Fruit fly (Drosophila melanogaster): ENCODE data around the gene CG14227.

The CG14227 gene

DNA sequence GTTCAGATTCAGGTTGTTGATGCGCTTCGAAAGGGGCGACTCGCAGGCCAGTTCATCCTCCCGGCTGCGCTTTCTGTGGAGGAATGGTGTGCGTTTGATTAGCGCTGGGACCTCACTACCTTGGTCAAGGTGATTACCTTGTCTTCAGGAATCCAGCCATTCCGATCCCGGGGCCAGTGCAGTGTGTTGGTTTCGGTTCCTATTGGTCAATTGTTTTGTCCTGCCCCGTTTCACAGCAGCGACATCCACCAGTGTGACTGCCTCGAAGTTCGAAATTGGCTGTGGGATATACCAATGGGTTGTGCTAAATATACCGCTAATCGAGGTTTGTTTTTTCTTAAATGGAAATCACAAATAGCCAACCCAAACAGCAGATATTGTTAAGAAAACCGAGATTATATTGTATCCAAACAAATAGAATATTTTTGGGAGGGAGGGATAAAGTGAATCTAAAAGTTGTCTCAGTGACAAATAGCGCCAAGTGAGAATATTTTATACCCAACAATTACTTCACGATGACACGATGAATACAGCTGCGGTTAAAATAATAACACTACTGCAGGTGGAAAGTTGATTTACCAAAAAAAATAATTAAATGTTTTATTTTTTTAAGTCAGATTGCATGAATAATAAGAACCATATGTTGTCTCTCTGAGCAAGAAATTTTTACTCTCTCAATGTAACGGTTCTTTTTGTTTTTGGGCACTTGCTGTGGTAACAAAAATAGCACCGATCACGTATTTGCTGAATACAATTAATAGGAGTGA lies 6.2 kb upstream of the CG14227 start, which contains the start of gene CG14229:
TSS of gene CG14229 (minus strand) at position 459 of the 767 bp plus-strand sequence.
- TF ChIP-seq noc (tag; optimal IDR thresholded peaks at IDR 0.05) = no peak

DNA sequence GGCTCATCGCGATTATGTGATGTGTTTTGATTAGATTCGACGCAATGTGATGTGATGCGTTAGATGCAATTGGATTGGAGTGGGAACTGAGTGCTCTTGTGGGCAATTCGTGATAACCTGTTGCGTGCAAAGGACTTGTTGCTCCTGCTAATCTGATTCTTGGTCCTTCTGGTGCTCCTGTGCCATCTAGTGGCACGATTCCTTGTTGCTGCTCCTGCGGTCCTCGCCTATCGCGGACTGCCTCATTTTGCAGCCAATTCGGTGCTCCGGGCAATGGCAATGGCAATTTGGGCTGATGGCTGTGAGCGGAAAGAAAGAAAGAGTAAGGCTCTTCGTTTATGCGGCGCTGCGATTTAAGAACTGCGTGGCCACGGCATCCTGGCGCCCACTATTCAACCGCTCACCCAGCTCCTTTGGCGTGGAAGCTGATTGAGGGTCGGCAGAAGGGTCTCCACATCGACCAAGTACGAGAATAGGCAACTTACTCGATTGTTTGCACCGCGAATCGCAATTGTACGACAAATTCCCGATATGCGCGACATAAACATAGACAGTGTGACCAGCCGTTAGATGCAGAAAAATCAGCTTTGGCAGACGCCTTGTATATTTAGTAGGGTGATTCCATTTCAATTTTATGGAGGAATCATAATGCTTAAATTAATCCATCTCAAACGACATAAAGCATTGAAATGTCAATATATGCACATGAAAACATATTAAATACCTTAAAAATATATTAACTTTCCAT lies 4.4 kb upstream of the CG14227 start, which contains the start of gene Mer:
TSS of gene Mer (minus strand) at position 550 of the 748 bp plus-strand sequence.
- peak; percentile 77 for TF ChIP-seq noc (tag; optimal IDR thresholded peaks at IDR 0.05)

DNA sequence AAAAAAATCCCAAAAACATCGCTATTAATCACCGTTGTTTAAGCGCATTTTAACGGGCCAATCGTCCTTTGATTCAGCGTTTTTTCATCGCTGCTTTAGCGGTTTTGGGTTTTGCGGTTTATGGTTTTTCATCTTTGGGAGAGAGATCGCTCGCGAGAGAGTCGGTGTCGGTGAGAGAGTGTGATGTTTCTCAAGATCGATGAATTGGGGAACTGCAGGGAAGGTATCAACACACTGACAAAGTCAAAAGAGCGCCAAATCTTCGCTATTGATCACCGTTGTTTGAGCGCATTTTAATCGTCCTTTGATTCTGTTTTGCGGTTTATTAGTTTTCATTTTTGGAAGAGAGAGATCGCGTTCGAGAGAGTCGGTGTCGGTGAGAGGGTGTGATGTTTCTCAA lies 1.3 kb upstream of the CG14227 start:
- TF ChIP-seq noc (tag; optimal IDR thresholded peaks at IDR 0.05) = no peak

DNA sequence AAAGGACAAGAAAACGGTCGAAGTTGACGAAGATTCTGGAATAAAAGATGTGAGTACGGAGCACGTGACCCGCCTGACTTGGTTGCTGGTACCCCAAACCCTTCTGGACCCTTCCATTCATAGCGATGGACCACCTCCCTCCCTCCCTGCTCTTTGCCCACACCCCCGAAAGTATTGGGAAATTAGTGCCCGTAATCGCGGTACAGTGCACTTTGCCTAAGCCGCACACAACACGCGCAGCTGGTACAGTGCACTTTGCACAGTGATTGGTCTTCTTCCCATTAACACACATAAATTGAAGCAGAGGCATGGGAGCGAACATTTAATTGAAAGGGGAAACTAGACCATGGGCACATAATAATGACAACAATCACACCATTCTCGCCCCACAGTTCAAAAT lies 4.7 kb downstream of the CG14227 start:
- no peak for TF ChIP-seq noc (tag; optimal IDR thresholded peaks at IDR 0.05)

DNA sequence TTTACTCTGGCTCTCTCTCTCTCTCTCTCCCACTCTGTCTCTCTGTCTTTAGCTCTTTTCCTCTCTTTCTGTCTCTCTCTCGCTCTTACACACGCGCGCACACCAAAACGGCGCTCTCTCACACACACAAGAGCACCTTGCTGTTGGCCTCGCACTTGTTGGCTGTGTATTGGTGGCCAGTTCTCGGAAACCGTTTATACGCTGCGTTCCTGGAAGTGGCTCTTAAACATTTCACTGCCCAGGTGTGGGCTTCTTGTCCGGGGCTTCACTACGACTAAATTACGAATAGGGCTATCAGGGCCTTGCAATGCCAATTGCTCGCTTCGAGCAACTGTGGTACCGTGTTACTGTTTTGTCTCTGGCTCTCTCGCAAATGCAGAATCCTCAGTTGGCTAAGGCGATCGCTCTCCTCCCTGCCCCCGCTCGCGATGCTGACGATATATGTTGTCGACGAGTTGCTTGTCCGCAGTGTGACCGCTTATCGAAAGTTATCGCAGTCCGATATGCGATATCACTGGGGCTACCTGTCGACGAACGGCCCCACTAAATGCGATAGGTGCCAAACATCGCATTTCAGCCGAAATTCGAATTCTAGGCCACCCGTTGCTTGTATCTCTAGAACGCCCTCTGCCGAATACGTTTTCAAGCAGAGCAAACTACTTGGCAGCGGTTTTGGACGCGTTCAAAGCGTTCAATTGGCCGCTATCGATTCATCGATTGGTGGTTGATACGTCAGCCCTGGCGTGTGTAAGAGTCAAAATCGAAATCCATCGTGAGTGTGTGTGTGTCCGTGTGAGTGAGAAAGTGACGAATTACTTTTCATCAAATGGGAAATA lies 5.5 kb downstream of the CG14227 start, which contains the start of the genes dome and Ubqn:
TSS of gene dome (minus strand) at position 479 of the 836 bp plus-strand sequence.
TSS of gene Ubqn (plus strand) at position 769 of the 836 bp plus-strand sequence.
- TF ChIP-seq noc (tag; optimal IDR thresholded peaks at IDR 0.05) = peak; percentile 42

DNA sequence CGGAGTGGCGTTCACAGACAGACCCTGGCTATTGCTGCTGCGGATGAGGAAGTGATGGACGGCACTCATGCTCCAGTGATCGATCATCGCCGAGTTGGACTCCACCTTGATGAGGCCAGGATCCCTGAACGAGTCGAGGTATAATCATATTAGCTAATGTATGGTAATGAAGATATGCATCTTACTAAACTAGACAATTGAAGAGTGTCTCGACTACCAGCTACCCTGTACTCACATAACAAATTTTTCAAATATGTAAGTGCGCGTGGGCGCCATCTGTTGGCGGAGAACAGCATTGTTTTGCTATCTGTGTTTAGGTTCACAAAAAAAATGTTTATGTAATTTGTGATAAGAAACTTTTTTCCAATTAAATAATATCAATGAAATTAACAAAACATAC lies 9.5 kb downstream of the CG14227 start:
- no peak for TF ChIP-seq noc (tag; optimal IDR thresholded peaks at IDR 0.05)

DNA sequence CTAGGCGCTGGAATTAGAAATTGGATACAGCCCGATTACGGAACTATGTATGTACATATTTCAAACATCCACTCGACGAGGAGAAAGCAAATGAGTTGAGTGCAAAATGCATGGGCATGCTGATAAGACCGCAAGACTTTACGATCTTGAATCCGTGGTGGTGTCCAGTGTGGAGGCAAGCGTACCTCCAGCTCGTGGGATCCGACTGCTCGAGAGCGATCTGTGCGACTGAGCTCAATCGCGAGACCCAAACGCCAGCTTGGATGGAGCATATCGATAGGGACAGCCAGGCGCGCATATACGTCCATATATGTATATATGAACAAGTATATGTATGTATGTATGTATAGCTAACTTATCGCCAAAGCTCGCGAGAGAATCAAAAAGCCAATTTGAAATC lies 13.1 kb downstream of the CG14227 start, which contains the start of gene et:
TSS of gene et (minus strand) at position 230 of the 400 bp plus-strand sequence.
- TF ChIP-seq noc (tag; optimal IDR thresholded peaks at IDR 0.05) = no peak

DNA sequence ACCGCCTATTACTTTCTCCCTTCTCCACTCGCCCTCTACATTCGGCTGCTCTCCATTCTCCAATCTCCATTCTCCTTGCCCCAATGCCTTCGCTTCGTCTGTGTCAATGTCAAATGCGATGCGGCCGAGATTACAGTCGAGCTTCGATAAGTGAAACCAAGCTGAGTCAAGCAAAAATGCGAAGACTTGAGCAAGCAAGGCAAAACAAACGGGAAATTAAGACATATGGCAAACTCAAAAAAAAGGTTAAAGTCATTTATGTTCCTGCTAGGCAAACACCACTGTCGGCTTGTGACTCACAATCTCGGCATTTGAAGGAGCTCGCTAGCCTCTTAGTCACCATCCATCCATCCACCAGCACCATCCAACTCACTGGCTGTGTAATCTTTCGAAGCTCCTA lies 20.3 kb downstream of the CG14227 start:
- TF ChIP-seq noc (tag; optimal IDR thresholded peaks at IDR 0.05) = peak; percentile 99

DNA sequence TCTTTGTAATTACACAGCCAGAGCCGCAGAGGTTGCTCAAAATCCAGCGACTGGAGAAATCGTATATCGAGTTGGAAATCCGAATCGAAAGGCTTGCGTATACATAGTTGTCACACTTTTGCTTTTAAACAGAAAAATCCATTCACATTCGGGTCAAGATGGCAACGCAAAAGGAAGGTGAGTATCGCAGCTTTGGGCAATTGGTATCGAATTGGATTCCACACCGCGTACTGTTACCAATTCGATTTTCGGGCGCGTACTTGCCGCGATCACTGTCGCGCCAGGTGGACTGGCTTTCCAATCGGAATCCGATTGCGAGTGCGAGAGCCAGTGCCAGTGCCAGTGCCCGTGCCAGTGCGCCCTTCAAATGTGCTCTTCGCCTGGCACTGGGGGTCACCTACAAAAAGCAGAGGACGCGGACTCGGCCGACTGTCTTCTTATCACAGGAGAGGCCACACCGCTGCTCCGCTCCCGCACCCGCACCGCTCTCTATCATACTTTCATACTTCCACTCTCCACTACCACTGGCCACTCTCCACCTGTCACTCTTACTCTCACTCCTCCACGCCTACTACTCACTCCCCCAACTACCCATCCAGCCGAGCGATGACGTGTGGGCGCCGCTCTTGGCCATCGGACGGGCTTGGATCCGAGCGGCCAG lies 21.2 kb downstream of the CG14227 start:
- TF ChIP-seq noc (tag; optimal IDR thresholded peaks at IDR 0.05) = no peak

DNA sequence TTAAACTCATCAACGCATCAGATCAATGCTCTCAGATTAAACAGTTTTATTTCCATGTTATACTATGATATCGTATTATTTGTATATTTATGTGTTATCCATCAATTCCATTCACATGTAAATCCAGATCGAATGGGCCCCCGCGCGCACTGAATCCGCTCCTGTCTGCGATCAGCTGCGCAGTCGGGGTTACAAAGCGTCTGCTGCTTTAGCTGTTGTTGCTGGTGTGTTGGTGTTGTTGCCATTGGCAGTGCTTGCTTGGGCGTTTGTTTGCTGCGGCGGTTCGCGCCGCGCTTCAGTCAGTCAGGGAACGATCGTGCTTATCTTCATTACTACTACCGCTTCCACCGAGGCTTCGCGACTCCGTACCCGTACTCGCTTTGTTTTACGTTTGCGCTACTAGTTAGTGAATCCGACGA lies 21.7 kb downstream of the CG14227 start, which contains the start of gene Zw:
TSS of gene Zw (plus strand) at position 262 of the 419 bp plus-strand sequence.
- TF ChIP-seq noc (tag; optimal IDR thresholded peaks at IDR 0.05) = peak; percentile 26

DNA sequence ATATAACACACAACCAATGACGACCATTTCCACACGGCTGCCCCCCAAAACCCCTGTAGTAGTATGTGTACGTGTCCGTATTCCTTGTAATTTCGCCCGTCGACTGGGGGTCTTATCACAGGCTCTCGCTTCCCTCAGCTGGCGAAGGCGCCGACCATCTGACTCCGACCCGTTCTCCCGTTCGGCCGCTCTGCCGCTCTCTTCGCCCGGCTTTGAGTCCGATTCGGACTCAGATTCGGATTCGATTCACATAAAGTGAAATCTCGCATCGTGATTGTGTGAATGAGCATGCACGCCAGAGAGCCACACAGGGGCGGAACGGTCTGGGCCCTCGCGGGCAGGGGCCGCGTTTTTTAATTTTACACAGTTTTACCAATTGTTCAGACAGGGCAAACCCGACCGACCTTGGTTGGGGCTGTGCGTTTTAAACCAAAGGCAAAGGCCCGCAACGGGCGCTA lies 23.0 kb downstream of the CG14227 start:
- peak; percentile 30 for TF ChIP-seq noc (tag; optimal IDR thresholded peaks at IDR 0.05)

DNA sequence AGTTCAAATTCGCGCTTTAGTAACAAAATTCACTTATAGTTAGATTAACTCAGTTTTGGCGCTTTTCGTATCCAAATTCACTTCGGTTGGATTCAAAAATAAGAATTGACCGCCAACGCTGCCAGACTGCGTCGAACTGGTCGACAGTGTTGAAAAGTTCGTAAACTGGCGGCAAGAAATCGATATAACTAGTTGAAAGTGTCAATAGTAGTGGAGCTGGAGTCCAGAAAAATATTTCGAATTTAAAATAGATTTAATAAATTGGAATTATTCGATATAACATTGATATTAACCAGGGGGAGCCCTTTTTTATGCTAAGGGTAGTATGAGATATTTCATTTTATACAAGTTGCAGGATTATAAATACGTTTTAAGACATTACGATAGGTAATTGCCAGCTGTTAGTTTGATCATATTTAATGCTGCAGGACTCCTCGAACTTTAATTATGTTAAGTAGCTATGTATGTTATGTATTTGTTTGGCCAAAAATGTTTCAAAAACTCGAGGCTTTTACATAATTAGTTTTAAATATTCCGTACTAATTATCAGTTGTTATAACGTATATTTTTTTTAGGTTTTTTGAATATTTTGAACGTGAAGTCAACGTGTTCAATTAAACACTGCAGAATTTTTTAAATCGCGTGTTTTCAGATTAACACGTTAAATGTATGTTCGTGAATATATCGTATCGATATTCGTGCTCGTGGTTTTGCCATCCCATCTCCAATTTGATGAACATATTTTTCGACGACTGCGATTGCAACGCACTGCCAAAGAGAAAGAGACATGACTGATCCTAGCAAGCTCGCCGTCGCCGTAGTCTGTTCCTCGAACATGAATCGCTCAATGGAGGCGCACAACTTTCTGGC lies 24.7 kb downstream of the CG14227 start, which contains the start of the genes CG14223 and Ssu72:
TSS of gene CG14223 (minus strand) at position 113 of the 870 bp plus-strand sequence.
TSS of gene Ssu72 (plus strand) at position 703 of the 870 bp plus-strand sequence.
- TF ChIP-seq noc (tag; optimal IDR thresholded peaks at IDR 0.05) = no peak

DNA sequence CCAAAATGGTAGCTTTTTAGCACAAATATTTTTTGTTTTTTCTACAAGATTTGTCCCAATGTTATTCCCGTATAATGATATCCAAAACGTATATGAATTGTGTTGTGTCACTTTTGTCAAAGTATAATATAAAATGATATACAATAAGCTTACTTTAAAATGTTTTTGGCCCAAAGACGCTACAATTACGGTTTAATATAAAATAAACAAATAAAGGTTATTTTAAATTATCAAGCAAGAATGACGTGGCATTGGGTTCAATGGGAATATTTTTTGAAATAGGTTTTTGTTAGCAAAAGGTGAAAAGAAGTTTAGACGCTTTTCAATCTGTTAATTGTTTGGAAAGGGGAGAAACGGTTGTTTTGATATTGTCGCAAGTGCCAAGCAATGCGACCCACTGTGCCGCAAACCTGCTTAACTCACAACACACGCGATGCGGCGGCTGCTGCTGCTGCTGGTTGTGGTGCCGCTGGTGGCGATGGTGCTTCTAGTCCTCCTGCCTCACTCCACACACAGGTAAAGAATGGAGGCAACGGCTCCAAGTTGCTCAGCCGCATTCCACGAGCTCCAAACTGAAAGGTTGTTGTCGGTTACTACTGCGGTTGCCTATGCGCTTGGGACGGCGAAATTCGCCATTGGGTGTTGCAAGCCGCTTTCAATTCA lies 25.4 kb downstream of the CG14227 start:
- TF ChIP-seq noc (tag; optimal IDR thresholded peaks at IDR 0.05) = no peak

All from whole organism, larva.